Worm (Caenorhabditis elegans) whole organism, young adult: ENCODE results near the gene egal-1.

Experiments used
- K12H6.12 ChIP-seq: fragments of 200-800 bp; sonication (Bioruptor generic); optimal IDR thresholded peaks from 2 replicates; lab custom pipeline; 2018; ENCODE audit warnings: mild to moderate bottlenecking, missing genetic modification characterization, missing compliant biosample characterization
- Y56A3A.18 ChIP-seq: fragments of 200-800 bp; sonication (Bioruptor generic); IDR thresholded peaks from 2 replicates; pipeline ENCODE4 v1.3.6; 2022; ENCODE audit warnings: missing genetic modification reagents, missing genetic modification characterization, missing compliant biosample characterization
- ama-1 ChIP-seq, 3 experiments: fragments of 150-350 bp in 1 of 3; sonication (generic microtip) in 2 of 3; optimal IDR thresholded peaks; 2 replicates each; lab custom pipeline; 2014 to 2018; ENCODE audit warnings: missing biosample characterization in 2 of 3, missing genetic modification characterization in 2 of 3, missing genetic modification reagents in 2 of 3
- lin-54 ChIP-seq: fragments of 200-800 bp; sonication (Bioruptor generic); optimal IDR thresholded peaks from 2 replicates; lab custom pipeline; 2018; ENCODE audit warnings: mild to moderate bottlenecking, missing genetic modification characterization, missing compliant biosample characterization
- mcd-1 ChIP-seq: fragments of 200-800 bp; sonication (Bioruptor generic); IDR thresholded peaks from 2 replicates; pipeline ENCODE4 v1.3.6; 2022; ENCODE audit warnings: missing genetic modification reagents, missing genetic modification characterization, missing compliant biosample characterization
- nhr-90 ChIP-seq: sonication (generic microtip); optimal IDR thresholded peaks from 2 replicates; lab custom pipeline; 2016; ENCODE audit warnings: missing genotype, mild to moderate bottlenecking, missing genetic modification characterization, missing compliant biosample characterization
- tlf-1 ChIP-seq: fragments of 200-800 bp; sonication (Bioruptor generic); optimal IDR thresholded peaks from 2 replicates; lab custom pipeline; 2018; ENCODE audit warnings: mild to moderate bottlenecking, missing genetic modification characterization, missing compliant biosample characterization
- ztf-25 ChIP-seq: fragments of 200-800 bp; sonication (Bioruptor generic); IDR thresholded peaks from 2 replicates; pipeline ENCODE4 v1.3.6; 2022; ENCODE audit warnings: missing genetic modification reagents, missing genetic modification characterization, missing compliant biosample characterization

DNA sequence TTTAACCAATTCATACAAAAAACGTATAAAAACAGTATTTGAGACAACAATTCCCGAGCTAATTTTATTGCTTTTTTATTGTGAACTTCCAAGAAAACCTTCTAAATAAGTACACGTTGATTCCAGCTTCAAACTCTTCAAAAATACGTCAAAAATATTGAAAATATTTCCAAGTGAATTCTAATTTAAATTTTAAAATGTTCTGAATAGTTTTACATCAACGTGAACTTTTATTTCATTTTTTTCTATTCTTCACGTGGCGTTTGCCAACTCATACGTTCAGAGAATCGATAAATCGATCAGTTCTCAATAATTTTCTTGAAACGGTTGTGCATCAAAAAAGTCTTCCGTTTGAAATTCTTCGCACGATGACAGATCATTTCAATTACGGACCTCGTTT is 27.4 kb upstream of the egal-1 start, which contains the start of gene C31H1.1:
- TF ChIP-seq tlf-1 (no peak), nhr-90 (tag; lab: Kevin White, UChicago) (no peak), K12H6.12 (tag; lab: Kevin White, UChicago) (no peak), lin-54 (GFP tag; lab: Kevin White, UChicago) (no peak), mcd-1 (GFP tag; lab: Robert Waterston, UW) (no peak), Y56A3A.18 (GFP tag; lab: Robert Waterston, UW) (no peak), ztf-25 (GFP tag; lab: Robert Waterston, UW) (no peak), ama-1 (optimal IDR thresholded peaks at IDR 0.05; lab: Kevin White, UChicago) (no peak), ama-1 (GFP tag; optimal IDR thresholded peaks at IDR 0.05; lab: Kevin White, UChicago) (no peak)
